Worm (Caenorhabditis elegans) whole organism, L4 larva: Measurements from ENCODE around the gene cccp-1.

Experiments
- aly-2 ChIP-seq: sonication (generic microtip); optimal IDR thresholded peaks from 2 replicates; lab custom pipeline; 2018; ENCODE audit warnings: missing biosample characterization, missing genetic modification characterization
- cey-2 ChIP-seq: sonication (generic microtip); optimal IDR thresholded peaks from 3 replicates; lab custom pipeline; 2017; ENCODE audit warnings: missing genetic modification characterization, mild to moderate bottlenecking, missing compliant biosample characterization, antibody characterized with exemption, borderline replicate concordance; ENCODE audit not compliant: insufficient read depth
- lsy-2 ChIP-seq, 2 experiments: fragments of 150-350 bp in 1 of 2; sonication (generic microtip) in 1 of 2; optimal IDR thresholded peaks; 2 replicates each; lab custom pipeline; 2014 to 2017; ENCODE audit warnings: missing biosample characterization in 2 of 2, missing genetic modification characterization in 2 of 2
- mdl-1 ChIP-seq, 2 experiments: fragments of 150-350 bp in 1 of 2; sonication (generic microtip) in 1 of 2; optimal IDR thresholded peaks; 2 replicates each; lab custom pipeline; 2014 to 2017; ENCODE audit warnings: missing biosample characterization in 2 of 2, missing genetic modification characterization in 2 of 2
- mep-1 ChIP-seq: fragments of 150-350 bp; sonication (generic microtip); optimal IDR thresholded peaks from 3 replicates; lab custom pipeline; 2014; ENCODE audit warnings: missing biosample characterization, missing genetic modification characterization
- nhr-6 ChIP-seq: fragments of 150-350 bp; optimal IDR thresholded peaks from 2 replicates; lab custom pipeline; 2014; ENCODE audit warnings: missing biosample characterization, missing genetic modification characterization
- spr-3 ChIP-seq: fragments of 200-800 bp; sonication (Bioruptor generic); optimal IDR thresholded peaks from 2 replicates; lab custom pipeline; 2018; ENCODE audit warnings: mild to moderate bottlenecking, missing genetic modification characterization, missing compliant biosample characterization
- unc-62 ChIP-seq, 3 experiments: fragments of 150-350 bp in 1 of 3; sonication (generic microtip); optimal IDR thresholded peaks in 2 of 3; peaks in 1 of 3; 1 replicate in 1 of 3; 2 replicates in 2 of 3; lab custom pipeline; 2014 to 2017; ENCODE audit warnings: missing biosample characterization in 3 of 3, missing genetic modification characterization in 3 of 3, missing genetic modification reagents in 3 of 3, missing genotype in 1 of 3

ce11 chrIII:12456801-12457647, 15.6 kb upstream of the cccp-1 start, which contains the start of the genes scav-3 and Y49E10.21:
- no peak for TF ChIP-seq unc-62 (GFP tag; optimal IDR thresholded peaks at IDR 0.05 in 1 of 2; lab: Kevin White, UChicago)
- TF ChIP-seq unc-62 (tag; optimal IDR thresholded peaks at IDR 0.05; lab: Kevin White, UChicago), result no peak
- no peak for TF ChIP-seq aly-2 (tag; lab: Kevin White, UChicago)
- no peak for TF ChIP-seq nhr-6 (tag; lab: Kevin White, UChicago)
- peak in 1 of 2 experiments; percentile 33 for TF ChIP-seq mdl-1 (tag; optimal IDR thresholded peaks at IDR 0.05; lab: Kevin White, UChicago)
- TF ChIP-seq cey-2 (tag; lab: Kevin White, UChicago), result no peak
- TF ChIP-seq mep-1, result peak; percentile 57
- peak in 1 of 2 experiments; percentile 39 for TF ChIP-seq lsy-2 (tag; optimal IDR thresholded peaks at IDR 0.05; lab: Kevin White, UChicago)
- TF ChIP-seq spr-3 (GFP tag; lab: Kevin White, UChicago), result no peak
